Worm (Caenorhabditis elegans) whole organism, L1 larva: Measurements from ENCODE around the gene R10E11.5.

Experiments used
- C04F5.9 ChIP-seq: sonication (generic microtip); optimal IDR thresholded peaks from 2 replicates; lab custom pipeline; 2016; ENCODE audit warnings: missing genetic modification characterization, missing compliant biosample characterization
- C34B4.2 ChIP-seq: sonication (generic microtip); optimal IDR thresholded peaks from 2 replicates; lab custom pipeline; 2017; ENCODE audit warnings: mild to moderate bottlenecking, missing genetic modification characterization, missing compliant biosample characterization
- F16B12.6 ChIP-seq: fragments of 150-350 bp; optimal IDR thresholded peaks from 2 replicates; lab custom pipeline; 2014; ENCODE audit warnings: missing biosample characterization, missing genetic modification characterization
- aha-1 ChIP-seq: fragments of 150-350 bp; optimal IDR thresholded peaks from 2 replicates; lab custom pipeline; 2014; ENCODE audit warnings: missing biosample characterization, missing genetic modification characterization
- alr-1 ChIP-seq: fragments of 200-800 bp; sonication (Bioruptor generic); optimal IDR thresholded peaks from 2 replicates; lab custom pipeline; 2018; ENCODE audit warnings: borderline replicate concordance, mild to moderate bottlenecking, missing genetic modification characterization, missing compliant biosample characterization
- aly-2 ChIP-seq: fragments of 150-350 bp; optimal IDR thresholded peaks from 2 replicates; lab custom pipeline; 2014; ENCODE audit warnings: missing biosample characterization, missing genetic modification characterization
- ama-1 ChIP-seq: fragments of 150-350 bp; optimal IDR thresholded peaks from 2 replicates; lab custom pipeline; 2014
- blmp-1 ChIP-seq: fragments of 150-350 bp; optimal IDR thresholded peaks from 2 replicates; lab custom pipeline; 2014; ENCODE audit warnings: missing biosample characterization, missing genetic modification characterization
- ceh-63 ChIP-seq: fragments of 200-800 bp; sonication (Bioruptor generic); optimal IDR thresholded peaks from 2 replicates; lab custom pipeline; 2018; ENCODE audit warnings: mild to moderate bottlenecking, missing genetic modification characterization, missing compliant biosample characterization
- ceh-82 ChIP-seq, 3 experiments: fragments of 150-350 bp in 1 of 3; sonication (generic microtip) in 2 of 3; optimal IDR thresholded peaks; 2 replicates each; lab custom pipeline; 2014 to 2017; ENCODE audit warnings: missing biosample characterization in 3 of 3, missing genetic modification characterization in 3 of 3
- ceh-88 ChIP-seq: fragments of 200-800 bp; sonication (Bioruptor generic); IDR thresholded peaks from 2 replicates; pipeline ENCODE4 v1.3.6; 2022; ENCODE audit warnings: missing genetic modification characterization, missing compliant biosample characterization
- dpl-1 ChIP-seq, 3 experiments: fragments of 150-350 bp in 2 of 3; sonication (generic microtip) in 1 of 3; optimal IDR thresholded peaks; 2 replicates each; lab custom pipeline; 2014 to 2017; ENCODE audit warnings: missing biosample characterization in 3 of 3, missing genetic modification characterization in 3 of 3, missing genetic modification reagents in 3 of 3
- dsc-1 ChIP-seq: sonication (generic microtip); optimal IDR thresholded peaks from 2 replicates; lab custom pipeline; 2016; ENCODE audit warnings: mild to moderate bottlenecking, missing genetic modification characterization, missing compliant biosample characterization
- efl-1 ChIP-seq, 4 experiments: fragments of 150-350 bp; optimal IDR thresholded peaks in 3 of 4; peaks in 1 of 4; 1 replicate in 1 of 4; 2 replicates in 3 of 4; lab custom pipeline; 2014; ENCODE audit warnings: missing biosample characterization in 2 of 4, missing genetic modification characterization in 2 of 4, missing genetic modification reagents in 2 of 4
- efl-3 ChIP-seq: fragments of 200-800 bp; sonication (Bioruptor generic); optimal IDR thresholded peaks from 2 replicates; lab custom pipeline; 2018; ENCODE audit warnings: mild to moderate bottlenecking, missing genetic modification characterization, missing compliant biosample characterization
- egl-27 ChIP-seq, 2 experiments: fragments of 150-350 bp in 1 of 2; sonication (generic microtip); optimal IDR thresholded peaks; 3 replicates each; lab custom pipeline; 2017 to 2018; ENCODE audit warnings: missing biosample characterization in 2 of 2, missing genetic modification characterization in 2 of 2, missing genetic modification reagents in 2 of 2
- elt-3 ChIP-seq, 6 experiments: fragments of 150-350 bp in 1 of 6; sonication (generic microtip); optimal IDR thresholded peaks; 2 replicates each; lab custom pipeline; 2017 to 2018; ENCODE audit warnings: missing biosample characterization in 6 of 6, missing genetic modification characterization in 6 of 6, inconsistent platforms in 1 of 6
- ets-5 ChIP-seq: fragments of 200-800 bp; sonication (Bioruptor generic); IDR thresholded peaks from 2 replicates; pipeline ENCODE4 v1.3.6; 2022; ENCODE audit warnings: missing genetic modification characterization, missing compliant biosample characterization
- fkh-10 ChIP-seq: sonication (generic microtip); optimal IDR thresholded peaks from 2 replicates; lab custom pipeline; 2017; ENCODE audit warnings: missing biosample characterization, missing genetic modification reagents, missing genetic modification characterization
- fkh-8 ChIP-seq: sonication (generic microtip); optimal IDR thresholded peaks from 2 replicates; lab custom pipeline; 2016; ENCODE audit warnings: mild to moderate bottlenecking, missing genetic modification characterization, missing compliant biosample characterization
- fos-1 ChIP-seq: fragments of 150-350 bp; optimal IDR thresholded peaks from 2 replicates; lab custom pipeline; 2014; ENCODE audit warnings: missing biosample characterization, missing genetic modification characterization
- grh-1 ChIP-seq: fragments of 200-800 bp; sonication (Bioruptor generic); IDR thresholded peaks from 2 replicates; pipeline ENCODE4 v1.3.6; 2022; ENCODE audit warnings: missing genetic modification reagents, missing genetic modification characterization, missing compliant biosample characterization
- lin-15B ChIP-seq: fragments of 150-350 bp; sonication (generic microtip); optimal IDR thresholded peaks from 3 replicates; lab custom pipeline; 2014; ENCODE audit warnings: missing biosample characterization, missing genetic modification characterization
- lin-39 ChIP-seq: fragments of 150-350 bp; optimal IDR thresholded peaks from 2 replicates; lab custom pipeline; 2014; ENCODE audit warnings: missing biosample characterization, missing genetic modification reagents, missing genetic modification characterization
- mab-9 ChIP-seq: fragments of 200-800 bp; sonication (Bioruptor generic); IDR thresholded peaks from 2 replicates; pipeline ENCODE4 v1.3.6; 2022; ENCODE audit warnings: missing genetic modification reagents, missing genetic modification characterization, missing compliant biosample characterization
- mef-2 ChIP-seq: fragments of 150-350 bp; optimal IDR thresholded peaks from 2 replicates; lab custom pipeline; 2014; ENCODE audit warnings: missing biosample characterization, missing genetic modification characterization
- nhr-12 ChIP-seq: sonication (generic microtip); optimal IDR thresholded peaks from 2 replicates; lab custom pipeline; 2017; ENCODE audit warnings: missing biosample characterization, missing genetic modification characterization
- nhr-20 ChIP-seq: sonication (generic microtip); optimal IDR thresholded peaks from 2 replicates; lab custom pipeline; 2016; ENCODE audit warnings: mild to moderate bottlenecking, missing genetic modification characterization, missing compliant biosample characterization
- nhr-237 ChIP-seq: fragments of 150-350 bp; optimal IDR thresholded peaks from 2 replicates; lab custom pipeline; 2014; ENCODE audit warnings: missing biosample characterization, missing genetic modification characterization
- nhr-28 ChIP-seq: fragments of 150-350 bp; optimal IDR thresholded peaks from 2 replicates; lab custom pipeline; 2014; ENCODE audit warnings: missing biosample characterization, missing genetic modification characterization
- nhr-47 ChIP-seq: sonication (generic microtip); optimal IDR thresholded peaks from 2 replicates; lab custom pipeline; 2016; ENCODE audit warnings: mild to moderate bottlenecking, missing genetic modification characterization, moderate library complexity, missing compliant biosample characterization
- nhr-71 ChIP-seq: sonication (generic microtip); optimal IDR thresholded peaks from 2 replicates; lab custom pipeline; 2016; ENCODE audit warnings: mild to moderate bottlenecking, missing genetic modification characterization, moderate library complexity, missing compliant biosample characterization
- nhr-85 ChIP-seq: sonication (generic microtip); peaks from one replicate; lab custom pipeline; 2016; ENCODE audit warnings: missing genetic modification characterization, inconsistent platforms, missing compliant biosample characterization
- nhr-90 ChIP-seq: sonication (generic microtip); optimal IDR thresholded peaks from 2 replicates; lab custom pipeline; 2016; ENCODE audit warnings: mild to moderate bottlenecking, missing genetic modification characterization, missing compliant biosample characterization; ENCODE audit not compliant: poor library complexity
- pax-3 ChIP-seq: fragments of 200-800 bp; sonication (Bioruptor generic); optimal IDR thresholded peaks from 2 replicates; lab custom pipeline; 2018; ENCODE audit warnings: mild to moderate bottlenecking, missing genetic modification characterization, moderate library complexity, missing compliant biosample characterization
- pqm-1 ChIP-seq: sonication (generic microtip); optimal IDR thresholded peaks from 3 replicates; lab custom pipeline; 2017; ENCODE audit warnings: missing biosample characterization, missing genetic modification characterization
- skn-1 ChIP-seq: fragments of 150-350 bp; optimal IDR thresholded peaks from 2 replicates; lab custom pipeline; 2014; ENCODE audit warnings: missing biosample characterization, missing genetic modification characterization
- snpc-4 ChIP-seq: fragments of 150-350 bp; optimal IDR thresholded peaks from 2 replicates; lab custom pipeline; 2014; ENCODE audit warnings: missing biosample characterization, missing genetic modification characterization
- snu-23 ChIP-seq: sonication (generic microtip); optimal IDR thresholded peaks from 2 replicates; lab custom pipeline; 2016; ENCODE audit warnings: missing genetic modification characterization, missing compliant biosample characterization
- sox-4 ChIP-seq: sonication (generic microtip); optimal IDR thresholded peaks from 2 replicates; lab custom pipeline; 2016; ENCODE audit warnings: missing genetic modification characterization, missing compliant biosample characterization
- sptf-1 ChIP-seq: fragments of 150-350 bp; optimal IDR thresholded peaks from 2 replicates; lab custom pipeline; 2014; ENCODE audit warnings: missing biosample characterization, missing genetic modification characterization
- tbx-2 ChIP-seq: sonication (generic microtip); optimal IDR thresholded peaks from 2 replicates; lab custom pipeline; 2016; ENCODE audit warnings: missing genetic modification characterization, missing compliant biosample characterization
- unc-130 ChIP-seq: fragments of 150-350 bp; optimal IDR thresholded peaks from 2 replicates; lab custom pipeline; 2017; ENCODE audit warnings: missing biosample characterization, missing genetic modification characterization, inconsistent platforms
- unc-62 ChIP-seq: fragments of 150-350 bp; optimal IDR thresholded peaks from 2 replicates; lab custom pipeline; 2014; ENCODE audit warnings: missing biosample characterization, missing genetic modification reagents, missing genetic modification characterization
- unc-98 ChIP-seq: fragments of 200-800 bp; sonication (Bioruptor generic); IDR thresholded peaks from 2 replicates; pipeline ENCODE4 v1.3.6; 2022; ENCODE audit warnings: missing genetic modification characterization, missing compliant biosample characterization
- xbp-1 ChIP-seq: sonication (generic microtip); optimal IDR thresholded peaks from 2 replicates; lab custom pipeline; 2016; ENCODE audit warnings: missing genetic modification characterization, missing compliant biosample characterization
- zip-4 ChIP-seq: fragments of 200-800 bp; sonication (Bioruptor generic); optimal IDR thresholded peaks from 2 replicates; lab custom pipeline; 2018; ENCODE audit warnings: mild to moderate bottlenecking, missing genetic modification characterization, moderate library complexity, missing compliant biosample characterization
- ztf-11 ChIP-seq, 2 experiments: sonication (generic microtip); optimal IDR thresholded peaks; 2 replicates each; lab custom pipeline; 2016 to 2017; ENCODE audit warnings: missing genetic modification characterization in 2 of 2, missing biosample characterization in 1 of 2, missing compliant biosample characterization in 1 of 2
- ztf-4 ChIP-seq: fragments of 150-350 bp; optimal IDR thresholded peaks from 2 replicates; lab custom pipeline; 2014; ENCODE audit warnings: missing biosample characterization, missing genetic modification characterization

The R10E11.5 gene

DNA sequence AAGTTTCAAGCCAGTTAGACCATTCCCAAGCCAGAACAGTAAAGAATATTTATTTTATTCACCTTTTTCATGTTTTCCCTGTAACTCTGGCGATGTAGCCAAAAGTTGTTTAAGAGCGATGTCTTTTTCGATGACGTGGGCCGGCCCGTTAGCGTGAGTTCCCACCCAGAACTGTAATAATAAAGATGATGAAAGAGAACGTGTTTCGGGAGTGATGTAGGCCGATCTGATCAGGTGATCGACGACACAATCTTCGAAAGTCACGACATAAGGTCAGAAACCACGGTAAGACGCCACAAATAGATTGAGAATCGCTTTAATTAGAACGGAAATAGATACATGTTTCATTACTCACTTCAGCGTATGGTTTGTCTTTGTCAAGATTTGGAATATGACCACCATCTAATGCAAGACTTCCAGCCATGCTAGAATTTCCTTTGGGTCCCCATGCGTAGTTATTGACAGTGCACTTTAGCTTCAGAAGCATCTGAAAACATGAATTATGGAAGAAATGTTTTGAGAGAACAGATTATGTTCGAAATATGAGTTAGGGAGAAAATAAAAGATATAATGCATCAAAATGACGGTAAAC, 17.6 kb upstream of the R10E11.5 start, which contains the start of gene ZK632.4:
ZK632.4 (minus strand) TSS at position 487 of the 592 bp plus-strand sequence.
- TF ChIP-seq nhr-85 (tag; lab: Kevin White, UChicago), result peak; percentile 37
- no peak for TF ChIP-seq alr-1 (tag; lab: Kevin White, UChicago)
- TF ChIP-seq elt-3 (tag; optimal IDR thresholded peaks at IDR 0.05; lab: Kevin White, UChicago), result peak in 1 of 6 experiments; percentile 26
- peak; percentile 37 for TF ChIP-seq unc-130
- no peak for TF ChIP-seq ztf-11 (tag; optimal IDR thresholded peaks at IDR 0.05; lab: Kevin White, UChicago)
- TF ChIP-seq ztf-4 (tag; lab: Kevin White, UChicago), result no peak
- no peak for TF ChIP-seq skn-1 (tag; lab: Kevin White, UChicago)
- no peak for TF ChIP-seq fos-1 (tag; lab: Kevin White, UChicago)
- TF ChIP-seq sox-4 (tag; lab: Kevin White, UChicago), result no peak
- TF ChIP-seq grh-1, result 0 out of 2 replicates have a peak, but pooled peaks have one; percentile 35

DNA sequence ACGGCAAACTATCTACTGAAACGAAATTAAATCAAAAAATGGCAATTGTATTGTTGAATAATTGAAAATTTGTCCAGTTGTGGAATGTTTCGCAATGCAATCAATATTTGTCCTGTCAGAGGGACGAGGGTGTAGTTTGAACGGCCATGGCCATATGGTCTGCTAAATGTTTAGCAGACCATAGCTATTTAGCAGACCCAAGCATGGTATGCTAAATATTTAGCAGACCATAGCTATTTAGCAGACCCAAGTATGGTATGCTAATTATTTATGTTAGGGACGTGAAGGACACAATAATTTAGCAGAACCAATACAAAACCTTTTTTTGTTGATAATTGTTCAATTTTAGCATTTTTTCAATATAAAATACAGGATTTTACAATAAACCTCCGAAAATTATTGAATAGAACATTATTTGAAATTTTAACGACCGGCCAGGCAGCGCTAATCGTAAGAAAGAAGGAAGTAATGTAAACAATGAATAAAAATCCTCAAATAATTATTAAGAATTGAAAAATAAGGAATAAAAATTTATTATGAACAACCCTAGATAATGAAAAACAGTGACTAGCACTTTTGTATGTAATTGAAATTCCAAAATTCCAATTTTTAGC, 15.6 kb upstream of the R10E11.5 start, which contains the start of gene riok-3:
riok-3 (minus strand) TSS at position 15 of the 614 bp plus-strand sequence.
- TF ChIP-seq lin-39 (tag; lab: Kevin White, UChicago) (no peak), nhr-47 (tag; lab: Kevin White, UChicago) (no peak), grh-1 (no peak), F16B12.6 (tag; lab: Kevin White, UChicago) (no peak), nhr-28 (tag; lab: Kevin White, UChicago) (no peak), xbp-1 (tag; lab: Kevin White, UChicago) (no peak), unc-98 (GFP tag; lab: Robert Waterston, UW) (no peak), C34B4.2 (no peak), zip-4 (peak; percentile 29), alr-1 (tag; lab: Kevin White, UChicago) (no peak), fkh-8 (tag; lab: Kevin White, UChicago) (no peak), pqm-1 (tag; lab: Kevin White, UChicago) (no peak), efl-3 (GFP tag; lab: Kevin White, UChicago) (no peak), blmp-1 (tag; lab: Kevin White, UChicago) (no peak), nhr-71 (tag; lab: Kevin White, UChicago) (peak; percentile 42), nhr-237 (tag; lab: Kevin White, UChicago) (no peak), lin-15B (tag; lab: Kevin White, UChicago) (no peak), ceh-88 (GFP tag; lab: Robert Waterston, UW) (no peak), tbx-2 (no peak), mef-2 (tag; lab: Kevin White, UChicago) (no peak), mab-9 (no peak), fkh-10 (GFP tag; lab: Kevin White, UChicago) (no peak), fos-1 (tag; lab: Kevin White, UChicago) (no peak), dsc-1 (tag; lab: Kevin White, UChicago) (no peak), aha-1 (tag; lab: Kevin White, UChicago) (no peak), ama-1 (lab: Kevin White, UChicago) (peak; percentile 38), aly-2 (tag; lab: Kevin White, UChicago) (no peak), nhr-12 (tag; lab: Kevin White, UChicago) (no peak), unc-62 (GFP tag; lab: Kevin White, UChicago) (no peak), skn-1 (tag; lab: Kevin White, UChicago) (no peak), ceh-82 (tag; optimal IDR thresholded peaks at IDR 0.05; lab: Kevin White, UChicago) (no peak), efl-1 (optimal IDR thresholded peaks at IDR 0.05; lab: Kevin White, UChicago) (peak in 1 of 2 experiments; percentile 11), efl-1 (GFP tag; optimal IDR thresholded peaks at IDR 0.05 in 1 of 2; lab: Kevin White, UChicago) (peak in 1 of 2 experiments; percentile 71), egl-27 (tag; optimal IDR thresholded peaks at IDR 0.05; lab: Kevin White, UChicago) (no peak), C04F5.9 (tag; lab: Kevin White, UChicago) (no peak), pax-3 (tag; lab: Kevin White, UChicago) (no peak), dpl-1 (GFP tag; optimal IDR thresholded peaks at IDR 0.05; lab: Kevin White, UChicago) (no peak), sptf-1 (tag; lab: Kevin White, UChicago) (no peak), snu-23 (GFP tag; lab: Kevin White, UChicago) (peak; percentile 0), nhr-85 (tag; lab: Kevin White, UChicago) (peak; percentile 63), snpc-4 (no peak), ets-5 (GFP tag; lab: Robert Waterston, UW) (no peak), nhr-90 (tag; lab: Kevin White, UChicago) (no peak), nhr-20 (tag; lab: Kevin White, UChicago) (no peak), ceh-63 (no peak)
